Fruit fly (Drosophila melanogaster) S2 (cell line): ENCODE measurements around the gene CG32407.

Experiments
- CG8478 ChIP-seq: fragments of >200 bp; optimal IDR thresholded peaks from 2 replicates; lab custom pipeline; 2018
- CTCF ChIP-seq, 2 experiments: fragments of >200 bp; optimal IDR thresholded peaks; 2 replicates each; lab custom pipeline; 2018

dm6 chr3L:5921216-5921615 is 639 bp upstream of the CG32407 start, which contains the start of gene PXo:
- no peak for TF ChIP-seq CTCF (optimal IDR thresholded peaks at IDR 0.05; lab: Kevin White, UChicago)
- TF ChIP-seq CG8478 (lab: Kevin White, UChicago) = no peak
